Fruit fly (Drosophila melanogaster) whole organism, embryonic: Measurements from ENCODE around the gene CG11997.

Source experiments
- ATbp ChIP-seq: fragments of 200-800 bp; sonication (Bioruptor generic); optimal IDR thresholded peaks from 2 replicates; lab custom pipeline; 2017; ENCODE audit warnings: missing biosample characterization, mild to moderate bottlenecking, missing genetic modification characterization, missing genetic modification reagents
- CG10565 ChIP-seq: fragments of 200-800 bp; sonication (Bioruptor generic); optimal IDR thresholded peaks from 3 replicates; lab custom pipeline; 2016; ENCODE audit warnings: missing biosample characterization, mild to moderate bottlenecking, missing genetic modification characterization
- CG10654 ChIP-seq: fragments of 200-800 bp; sonication (Bioruptor generic); optimal IDR thresholded peaks from 2 replicates; lab custom pipeline; 2016; ENCODE audit warnings: missing biosample characterization, missing genetic modification characterization
- CG11085 ChIP-seq: fragments of 200-800 bp; sonication (Bioruptor generic); IDR thresholded peaks from 2 replicates; pipeline ENCODE4 v1.3.6; 2022; ENCODE audit warnings: missing biosample characterization, missing genetic modification characterization
- CG11560 ChIP-seq: fragments of 200-800 bp; sonication (Bioruptor generic); IDR thresholded peaks from 3 replicates; pipeline ENCODE4 v1.3.6; 2022; ENCODE audit warnings: missing biosample characterization, missing genetic modification characterization
- CG11696 ChIP-seq: fragments of 200-800 bp; sonication (Bioruptor generic); IDR thresholded peaks from 2 replicates; pipeline ENCODE4 v1.3.6; 2022; ENCODE audit warnings: missing biosample characterization, missing genetic modification characterization
- CG12155 ChIP-seq: fragments of 200-800 bp; sonication (Bioruptor generic); optimal IDR thresholded peaks from 3 replicates; lab custom pipeline; 2016; ENCODE audit warnings: missing biosample characterization, missing genetic modification characterization
- CG12391 ChIP-seq: fragments of 200-800 bp; sonication (Bioruptor generic); optimal IDR thresholded peaks from 3 replicates; lab custom pipeline; 2018; ENCODE audit warnings: missing biosample characterization, mild to moderate bottlenecking, missing genetic modification characterization, moderate library complexity
- CG14860 ChIP-seq: fragments of 200-800 bp; sonication (Bioruptor generic); IDR thresholded peaks from 3 replicates; pipeline ENCODE4 v1.3.6; 2022; ENCODE audit warnings: missing biosample characterization, missing genetic modification characterization; ENCODE audit not compliant: partially characterized antibody
- CG14965 ChIP-seq: fragments of 200-800 bp; sonication (Bioruptor generic); optimal IDR thresholded peaks from 2 replicates; lab custom pipeline; 2016; ENCODE audit warnings: missing biosample characterization, missing genetic modification characterization, borderline replicate concordance
- CG17359 ChIP-seq: fragments of 200-800 bp; sonication (Bioruptor generic); optimal IDR thresholded peaks from 3 replicates; lab custom pipeline; 2018; ENCODE audit warnings: missing biosample characterization, mild to moderate bottlenecking, missing genetic modification characterization, moderate library complexity
- CG17829 ChIP-seq: fragments of 200-800 bp; optimal IDR thresholded peaks from 2 replicates; lab custom pipeline; 2019; ENCODE audit warnings: missing biosample characterization, mild to moderate bottlenecking, missing genetic modification characterization, moderate library complexity
- CG18011 ChIP-seq: fragments of 200-800 bp; sonication (Bioruptor generic); optimal IDR thresholded peaks from 2 replicates; lab custom pipeline; 2017; ENCODE audit warnings: missing biosample characterization, missing genetic modification characterization, mild to moderate bottlenecking, moderate library complexity, missing genotype
- CG18476 ChIP-seq: fragments of 200-800 bp; sonication (Bioruptor generic); optimal IDR thresholded peaks from 2 replicates; lab custom pipeline; 2016; ENCODE audit warnings: missing biosample characterization, mild to moderate bottlenecking, missing genetic modification characterization
- CG2120 ChIP-seq: fragments of 200-800 bp; sonication (Bioruptor generic); optimal IDR thresholded peaks from 3 replicates; lab custom pipeline; 2016; ENCODE audit warnings: missing biosample characterization, missing genetic modification characterization
- CG2202 ChIP-seq: fragments of 200-800 bp; sonication (Bioruptor generic); optimal IDR thresholded peaks from 2 replicates; lab custom pipeline; 2018; ENCODE audit warnings: missing biosample characterization, mild to moderate bottlenecking, missing genetic modification characterization
- CG31388 ChIP-seq: fragments of 200-800 bp; sonication (Bioruptor generic); optimal IDR thresholded peaks from 2 replicates; lab custom pipeline; 2016; ENCODE audit warnings: missing biosample characterization, missing genetic modification characterization
- CG6689 ChIP-seq: fragments of 200-800 bp; sonication (Bioruptor generic); IDR thresholded peaks from 2 replicates; pipeline ENCODE4 v1.3.6; 2022; ENCODE audit warnings: missing biosample characterization, missing genetic modification characterization
- CG6765 ChIP-seq: fragments of 200-800 bp; sonication (Bioruptor generic); optimal IDR thresholded peaks from 3 replicates; lab custom pipeline; 2017; ENCODE audit warnings: missing biosample characterization, mild to moderate bottlenecking, missing genetic modification characterization
- CG6791 ChIP-seq: fragments of 200-800 bp; sonication (Bioruptor generic); IDR thresholded peaks from 3 replicates; pipeline ENCODE4 v1.3.6; 2022; ENCODE audit warnings: missing biosample characterization, missing genetic modification characterization; ENCODE audit not compliant: partially characterized antibody
- D19A ChIP-seq: fragments of 200-800 bp; optimal IDR thresholded peaks from 3 replicates; lab custom pipeline; 2019; ENCODE audit warnings: missing biosample characterization, mild to moderate bottlenecking, missing genetic modification characterization, moderate library complexity
- Dek ChIP-seq: fragments of 200-800 bp; sonication (Bioruptor generic); optimal IDR thresholded peaks from 3 replicates; lab custom pipeline; 2019; ENCODE audit warnings: missing biosample characterization, mild to moderate bottlenecking, missing genetic modification characterization, moderate library complexity
- Dip2 ChIP-seq: fragments of 200-800 bp; sonication (Bioruptor generic); IDR thresholded peaks from 2 replicates; pipeline ENCODE4 v1.3.6; 2022; ENCODE audit warnings: missing biosample characterization, missing genetic modification characterization
- E2f2 ChIP-seq: fragments of 200-800 bp; sonication (Bioruptor generic); IDR thresholded peaks from 2 replicates; pipeline ENCODE4 v1.3.6; 2022; ENCODE audit warnings: missing biosample characterization, missing genetic modification characterization
- Hr39 ChIP-seq: fragments of >200 bp; optimal IDR thresholded peaks from 2 replicates; lab custom pipeline; 2017
- MESR4 ChIP-seq: fragments of 200-800 bp; sonication (Bioruptor generic); optimal IDR thresholded peaks from 2 replicates; lab custom pipeline; 2018; ENCODE audit warnings: missing biosample characterization, mild to moderate bottlenecking, missing genetic modification characterization, moderate library complexity
- Oaz ChIP-seq: fragments of 200-800 bp; sonication (Bioruptor generic); IDR thresholded peaks from 2 replicates; pipeline ENCODE4 v1.3.6; 2022; ENCODE audit warnings: missing biosample characterization, missing genetic modification characterization
- Ravus ChIP-seq: fragments of 200-800 bp; sonication (Bioruptor generic); IDR thresholded peaks from 2 replicates; pipeline ENCODE4 v1.3.6; 2022; ENCODE audit warnings: missing biosample characterization, missing genetic modification characterization
- Sry-δ ChIP-seq: fragments of 200-800 bp; sonication (Bioruptor generic); optimal IDR thresholded peaks from 2 replicates; lab custom pipeline; 2016; ENCODE audit warnings: missing biosample characterization, missing genetic modification characterization
- Xbp1 ChIP-seq: fragments of 200-800 bp; sonication (Bioruptor generic); optimal IDR thresholded peaks from 3 replicates; lab custom pipeline; 2016; ENCODE audit warnings: missing biosample characterization, mild to moderate bottlenecking, missing genetic modification characterization
- ara ChIP-seq: fragments of 200-800 bp; sonication (Bioruptor generic); IDR thresholded peaks from 2 replicates; pipeline ENCODE4 v1.3.6; 2022; ENCODE audit warnings: missing biosample characterization, missing genetic modification characterization
- bab2 ChIP-seq: fragments of 200-800 bp; sonication (Bioruptor generic); optimal IDR thresholded peaks from 2 replicates; lab custom pipeline; 2016; ENCODE audit warnings: missing biosample characterization, missing genetic modification characterization
- bowl ChIP-seq: fragments of 200-800 bp; sonication (Bioruptor generic); IDR thresholded peaks from 2 replicates; pipeline ENCODE4 v1.3.6; 2022; ENCODE audit warnings: missing biosample characterization, missing genetic modification characterization
- cas ChIP-seq: fragments of 200-800 bp; sonication (Bioruptor generic); IDR thresholded peaks from 2 replicates; pipeline ENCODE4 v1.3.6; 2022; ENCODE audit warnings: missing biosample characterization, missing genetic modification characterization
- chn ChIP-seq: fragments of 200-800 bp; sonication (Bioruptor generic); optimal IDR thresholded peaks from 2 replicates; lab custom pipeline; 2016; ENCODE audit warnings: missing biosample characterization, missing genetic modification characterization
- esg ChIP-seq: fragments of 200-800 bp; sonication (Bioruptor generic); conservative IDR thresholded peaks from 2 replicates; pipeline ENCODE4 v1.3.6; 2022; ENCODE audit warnings: missing biosample characterization, missing genetic modification characterization
- gce ChIP-seq: fragments of 200-800 bp; sonication (Bioruptor generic); IDR thresholded peaks from 3 replicates; pipeline ENCODE4 v1.3.6; 2022; ENCODE audit warnings: missing biosample characterization, missing genetic modification characterization
- gcm2 ChIP-seq: fragments of 200-800 bp; sonication (Bioruptor generic); optimal IDR thresholded peaks from 2 replicates; lab custom pipeline; 2016; ENCODE audit warnings: missing biosample characterization, missing genetic modification characterization
- grn ChIP-seq: fragments of 200-800 bp; sonication (Bioruptor generic); optimal IDR thresholded peaks from 3 replicates; lab custom pipeline; 2017; ENCODE audit warnings: missing biosample characterization, missing genetic modification characterization
- hth ChIP-seq: fragments of >200 bp; optimal IDR thresholded peaks from 2 replicates; lab custom pipeline; 2017; ENCODE audit warnings: inconsistent platforms
- jing ChIP-seq: fragments of 200-800 bp; sonication (Bioruptor generic); optimal IDR thresholded peaks from 2 replicates; lab custom pipeline; 2018; ENCODE audit warnings: missing biosample characterization, mild to moderate bottlenecking, missing genetic modification characterization
- jumu ChIP-seq: fragments of 200-800 bp; sonication (Bioruptor generic); optimal IDR thresholded peaks from 3 replicates; lab custom pipeline; 2016; ENCODE audit warnings: missing biosample characterization, missing genetic modification characterization
- kah ChIP-seq: fragments of 200-800 bp; sonication (Bioruptor generic); optimal IDR thresholded peaks from 2 replicates; lab custom pipeline; 2018; ENCODE audit warnings: missing biosample characterization, mild to moderate bottlenecking, missing genetic modification characterization
- kni ChIP-seq: fragments of 200-800 bp; sonication (Bioruptor generic); optimal IDR thresholded peaks from 3 replicates; lab custom pipeline; 2017; ENCODE audit warnings: mild to moderate bottlenecking, missing biosample characterization, missing genetic modification reagents, missing genetic modification characterization
- pho ChIP-seq: fragments of 200-800 bp; sonication (Bioruptor generic); optimal IDR thresholded peaks from 2 replicates; lab custom pipeline; 2016; ENCODE audit warnings: missing biosample characterization, missing genetic modification characterization
- pita ChIP-seq: fragments of 200-800 bp; sonication (Bioruptor generic); optimal IDR thresholded peaks from 2 replicates; lab custom pipeline; 2017; ENCODE audit warnings: missing biosample characterization, mild to moderate bottlenecking, missing genetic modification characterization
- psq ChIP-seq: fragments of 200-800 bp; sonication (Bioruptor generic); optimal IDR thresholded peaks from 2 replicates; lab custom pipeline; 2017; ENCODE audit warnings: missing biosample characterization, missing genetic modification characterization
- ssp ChIP-seq: fragments of 200-800 bp; sonication (Bioruptor generic); IDR thresholded peaks from 2 replicates; pipeline ENCODE4 v1.3.6; 2022; ENCODE audit warnings: missing biosample characterization, missing genetic modification characterization
- tio ChIP-seq: fragments of 200-800 bp; sonication (Bioruptor generic); optimal IDR thresholded peaks from 2 replicates; lab custom pipeline; 2017; ENCODE audit warnings: missing biosample characterization, missing genetic modification characterization, inconsistent platforms
- tna ChIP-seq: fragments of 200-800 bp; sonication (Bioruptor generic); IDR thresholded peaks from 2 replicates; pipeline ENCODE4 v1.3.6; 2022; ENCODE audit warnings: missing biosample characterization, missing genetic modification characterization; ENCODE audit not compliant: partially characterized antibody
- tup ChIP-seq: fragments of 200-800 bp; sonication (Bioruptor generic); optimal IDR thresholded peaks from 2 replicates; lab custom pipeline; 2016; ENCODE audit warnings: missing biosample characterization, mild to moderate bottlenecking, missing genetic modification characterization, moderate library complexity
- wdn ChIP-seq: fragments of 200-800 bp; sonication (Bioruptor generic); IDR thresholded peaks from 2 replicates; pipeline ENCODE4 v1.3.6; 2022; ENCODE audit warnings: missing biosample characterization, missing genetic modification characterization

CG11997 gene

DNA sequence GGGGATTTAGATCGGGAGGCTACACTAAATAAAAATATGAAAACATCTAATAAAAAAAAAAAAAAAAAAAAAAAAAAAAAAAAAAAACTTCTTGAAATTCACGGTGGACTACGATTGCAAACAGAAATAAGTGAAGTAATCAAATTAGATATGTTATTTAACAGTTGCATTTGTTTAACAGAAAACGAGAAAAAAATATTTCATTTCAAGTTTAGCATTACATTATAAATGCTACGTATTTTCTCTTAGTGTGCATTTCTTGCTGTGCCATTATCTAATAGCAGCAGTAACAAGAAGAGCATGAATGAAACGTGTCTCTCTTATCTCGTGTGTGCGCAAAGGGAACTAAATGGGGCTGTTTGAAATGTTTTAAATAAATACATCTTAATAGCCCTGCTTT, 47.5 kb downstream of the CG11997 start (continued):
- TF ChIP-seq CG10565 (GFP tag; lab: Kevin White, UChicago): no peak
- TF ChIP-seq E2f2 (GFP tag; lab: Robert Waterston, UW): peak; percentile 58; the same call in 1 of the 2 replicates
- TF ChIP-seq CG31388 (GFP tag; lab: Kevin White, UChicago): no peak
- TF ChIP-seq Dek (tag; lab: Kevin White, UChicago): peak; percentile 25
- TF ChIP-seq CG18011 (GFP tag; lab: Kevin White, UChicago): no peak
- peak; percentile 60 for TF ChIP-seq esg (GFP tag; lab: Robert Waterston, UW)
- peak; percentile 70 for TF ChIP-seq psq (GFP tag; lab: Kevin White, UChicago)
- TF ChIP-seq CG2202 (tag; lab: Kevin White, UChicago): no peak
- TF ChIP-seq D19A (tag; lab: Kevin White, UChicago): peak; percentile 77
- peak; percentile 53 for TF ChIP-seq kah
- TF ChIP-seq ara (GFP tag; lab: Robert Waterston, UW): peak; percentile 69
- peak; percentile 88 for TF ChIP-seq CG17359 (tag; lab: Kevin White, UChicago)
- TF ChIP-seq CG12391 (tag; lab: Kevin White, UChicago): peak; percentile 54
- no peak for TF ChIP-seq CG11560 (tag; lab: Robert Waterston, UW)
- peak; percentile 69 for TF ChIP-seq ATbp (GFP tag; lab: Kevin White, UChicago)
- TF ChIP-seq gce: no peak
- TF ChIP-seq cas (GFP tag; lab: Robert Waterston, UW): no peak
- peak; percentile 62 for TF ChIP-seq CG18476 (GFP tag; lab: Kevin White, UChicago)
- peak; percentile 86 for TF ChIP-seq CG17829
- TF ChIP-seq tna: no peak
- TF ChIP-seq wdn (GFP tag; lab: Robert Waterston, UW): peak; percentile 46; the same call in 1 of the 2 replicates
- no peak for TF ChIP-seq hth (lab: Kevin White, UChicago)
- TF ChIP-seq gcm2: no peak
- no peak for TF ChIP-seq Hr39 (lab: Kevin White, UChicago)
- no peak for TF ChIP-seq tup (GFP tag; lab: Kevin White, UChicago)
- TF ChIP-seq kni: no peak
- no peak for TF ChIP-seq Oaz (GFP tag; lab: Robert Waterston, UW)
- TF ChIP-seq pita: no peak
- TF ChIP-seq CG14860 (GFP tag; lab: Robert Waterston, UW): no peak
- TF ChIP-seq tio (GFP tag; lab: Kevin White, UChicago): peak; percentile 42
- TF ChIP-seq CG6765 (GFP tag; lab: Kevin White, UChicago): peak; percentile 4
- TF ChIP-seq CG12155 (GFP tag; lab: Kevin White, UChicago): peak; percentile 54
- peak; percentile 84 for TF ChIP-seq CG6689 (GFP tag; lab: Robert Waterston, UW)
- TF ChIP-seq Sry-δ: peak; percentile 26
- TF ChIP-seq CG10654 (GFP tag; lab: Kevin White, UChicago): peak; percentile 72
- TF ChIP-seq grn (GFP tag; lab: Kevin White, UChicago): no peak
- peak; percentile 81 for TF ChIP-seq Xbp1
- TF ChIP-seq CG11085 (GFP tag; lab: Robert Waterston, UW): peak; percentile 36; the same call in 1 of the 2 replicates
- peak; percentile 27 for TF ChIP-seq Ravus (GFP tag; lab: Robert Waterston, UW)
- no peak for TF ChIP-seq MESR4 (GFP tag; lab: Kevin White, UChicago)
- TF ChIP-seq jumu (GFP tag; lab: Kevin White, UChicago): peak; percentile 37
- no peak for TF ChIP-seq Dip2 (GFP tag; lab: Robert Waterston, UW)
- no peak for TF ChIP-seq bowl (GFP tag; lab: Robert Waterston, UW)
- TF ChIP-seq CG11696: 0 out of 2 replicates have a peak, but pooled peaks have one; percentile 14
- TF ChIP-seq pho (GFP tag; lab: Kevin White, UChicago): peak; percentile 59
- no peak for TF ChIP-seq jing (GFP tag; lab: Kevin White, UChicago)
- no peak; the same call in 1 of the 2 replicates for TF ChIP-seq ssp (GFP tag; lab: Robert Waterston, UW)
- peak; percentile 73 for TF ChIP-seq CG2120 (GFP tag; lab: Kevin White, UChicago)
- no peak for TF ChIP-seq CG14965 (GFP tag; lab: Kevin White, UChicago)
- peak; percentile 32 for TF ChIP-seq chn
- TF ChIP-seq bab2 (GFP tag; lab: Kevin White, UChicago): peak; percentile 44
- no peak for TF ChIP-seq CG6791
